Worm (Caenorhabditis elegans) whole organism, young adult: ENCODE data around the gene F09E5.12.
A peak's percentile ranks its signal among the peaks of the same experiment; 100 is the strongest.

Source experiments
- B0019.2 ChIP-seq: fragments of 200-800 bp; sonication (Bioruptor generic); conservative IDR thresholded peaks from 2 replicates; pipeline ENCODE4 v1.3.6; 2022; ENCODE audit warnings: missing genetic modification reagents, missing genetic modification characterization, missing compliant biosample characterization
- C17E4.6 ChIP-seq: fragments of 200-800 bp; sonication (Bioruptor generic); IDR thresholded peaks from 2 replicates; pipeline ENCODE4 v1.3.6; 2022; ENCODE audit warnings: missing genetic modification reagents, missing genetic modification characterization, missing compliant biosample characterization
- F10E7.11 ChIP-seq: sonication (generic microtip); optimal IDR thresholded peaks from 2 replicates; lab custom pipeline; 2017; ENCODE audit warnings: mild to moderate bottlenecking, missing genetic modification characterization, moderate library complexity, missing compliant biosample characterization
- F33H1.4 ChIP-seq: fragments of 200-800 bp; sonication (Bioruptor generic); IDR thresholded peaks from 2 replicates; pipeline ENCODE4 v1.3.6; 2022; ENCODE audit warnings: missing genetic modification reagents, missing genetic modification characterization, missing compliant biosample characterization
- F37B4.10 ChIP-seq: fragments of 200-800 bp; sonication (Bioruptor generic); IDR thresholded peaks from 2 replicates; pipeline ENCODE4 v1.3.6; 2022; ENCODE audit warnings: missing genetic modification characterization, missing compliant biosample characterization
- K11D2.4 ChIP-seq: fragments of 200-800 bp; sonication (Bioruptor generic); IDR thresholded peaks from 2 replicates; pipeline ENCODE4 v1.3.6; 2022; ENCODE audit warnings: missing genetic modification reagents, missing genetic modification characterization, missing compliant biosample characterization
- T07F8.4 ChIP-seq: sonication (generic microtip); optimal IDR thresholded peaks from 2 replicates; lab custom pipeline; 2016; ENCODE audit warnings: mild to moderate bottlenecking, missing genetic modification characterization, moderate library complexity, missing compliant biosample characterization
- Y53G8AR.9 ChIP-seq: fragments of 200-800 bp; sonication (Bioruptor generic); conservative IDR thresholded peaks from 2 replicates; pipeline ENCODE4 v1.3.6; 2022; ENCODE audit warnings: missing genetic modification reagents, missing genetic modification characterization, missing compliant biosample characterization
- aptf-2 ChIP-seq: fragments of 200-800 bp; sonication (Bioruptor generic); conservative IDR thresholded peaks from 2 replicates; pipeline ENCODE4 v1.3.6; 2022; ENCODE audit warnings: missing genetic modification reagents, missing genetic modification characterization, missing compliant biosample characterization
- atf-7 ChIP-seq: sonication (generic microtip); optimal IDR thresholded peaks from 2 replicates; lab custom pipeline; 2017; ENCODE audit warnings: mild to moderate bottlenecking, missing genetic modification characterization, missing compliant biosample characterization
- attf-6 ChIP-seq: fragments of 200-800 bp; sonication (Bioruptor generic); IDR thresholded peaks from 2 replicates; pipeline ENCODE4 v1.3.6; 2022; ENCODE audit warnings: missing genetic modification reagents, missing genetic modification characterization, missing compliant biosample characterization
- bed-2 ChIP-seq: fragments of 200-800 bp; sonication (Bioruptor generic); IDR thresholded peaks from 2 replicates; pipeline ENCODE4 v1.3.6; 2022; ENCODE audit warnings: missing genetic modification reagents, missing genetic modification characterization, missing compliant biosample characterization
- cebp-1 ChIP-seq, 2 experiments: fragments of 200-800 bp in 1 of 2; sonication (Bioruptor generic) in 1 of 2; sonication (generic microtip) in 1 of 2; IDR thresholded peaks in 1 of 2; optimal IDR thresholded peaks in 1 of 2; 2 replicates each; pipeline versions ENCODE4 v1.3.6 to Lab custom; 2017 to 2022; ENCODE audit warnings: missing compliant biosample characterization in 2 of 2, missing genetic modification characterization in 2 of 2, mild to moderate bottlenecking in 1 of 2, missing genetic modification reagents in 1 of 2, moderate library complexity in 1 of 2
- ceh-100 ChIP-seq: fragments of 200-800 bp; sonication (Bioruptor generic); IDR thresholded peaks from 2 replicates; pipeline ENCODE4 v1.3.6; 2022; ENCODE audit warnings: missing genetic modification reagents, missing genetic modification characterization, missing compliant biosample characterization
- ceh-27 ChIP-seq: fragments of 200-800 bp; sonication (Bioruptor generic); optimal IDR thresholded peaks from 2 replicates; lab custom pipeline; 2018; ENCODE audit warnings: mild to moderate bottlenecking, missing genetic modification characterization, moderate library complexity, missing compliant biosample characterization
- ceh-58 ChIP-seq: fragments of 200-800 bp; sonication (Bioruptor generic); IDR thresholded peaks from 2 replicates; pipeline ENCODE4 v1.3.6; 2022; ENCODE audit warnings: missing genetic modification characterization, missing compliant biosample characterization
- chd-7 ChIP-seq: sonication (generic microtip); optimal IDR thresholded peaks from 2 replicates; lab custom pipeline; 2016; ENCODE audit warnings: mild to moderate bottlenecking, missing genetic modification characterization, moderate library complexity, missing compliant biosample characterization
- ets-4 ChIP-seq: fragments of 200-800 bp; sonication (Bioruptor generic); optimal IDR thresholded peaks from 2 replicates; lab custom pipeline; 2018; ENCODE audit warnings: mild to moderate bottlenecking, missing genetic modification characterization, missing compliant biosample characterization
- lag-1 ChIP-seq: fragments of 200-800 bp; sonication (Bioruptor generic); IDR thresholded peaks from 2 replicates; pipeline ENCODE4 v1.3.6; 2022; ENCODE audit warnings: missing genetic modification reagents, missing genetic modification characterization, missing compliant biosample characterization
- lin-35 ChIP-seq, 3 experiments: fragments of 150-350 bp in 2 of 3; sonication (generic microtip) in 1 of 3; optimal IDR thresholded peaks; 2 replicates each; lab custom pipeline; 2014 to 2018; ENCODE audit warnings: missing biosample characterization in 3 of 3, missing genetic modification characterization in 3 of 3, missing genetic modification reagents in 3 of 3
- lir-1 ChIP-seq: fragments of 200-800 bp; sonication (Bioruptor generic); conservative IDR thresholded peaks from 2 replicates; pipeline ENCODE4 v1.3.6; 2022; ENCODE audit warnings: missing genetic modification reagents, missing genetic modification characterization, missing compliant biosample characterization
- madf-10 ChIP-seq: sonication (generic microtip); optimal IDR thresholded peaks from 2 replicates; lab custom pipeline; 2016; ENCODE audit warnings: mild to moderate bottlenecking, missing genetic modification characterization, missing compliant biosample characterization
- nfya-2 ChIP-seq: fragments of 200-800 bp; sonication (Bioruptor generic); IDR thresholded peaks from 2 replicates; pipeline ENCODE4 v1.3.6; 2022; ENCODE audit warnings: missing genetic modification reagents, missing genetic modification characterization, missing compliant biosample characterization
- nfyb-1 ChIP-seq: fragments of 200-800 bp; sonication (Bioruptor generic); IDR thresholded peaks from 2 replicates; pipeline ENCODE4 v1.3.6; 2022; ENCODE audit warnings: missing genetic modification reagents, missing genetic modification characterization, missing compliant biosample characterization
- rcor-1 ChIP-seq: fragments of 200-800 bp; sonication (Bioruptor generic); IDR thresholded peaks from 2 replicates; pipeline ENCODE4 v1.3.6; 2022; ENCODE audit warnings: missing genetic modification reagents, missing genetic modification characterization, missing compliant biosample characterization
- rec-8 ChIP-seq, 2 experiments: sonication (generic microtip); optimal IDR thresholded peaks; 2 replicates each; lab custom pipeline; 2016; ENCODE audit warnings: mild to moderate bottlenecking in 2 of 2, missing genetic modification characterization in 2 of 2, missing genetic modification reagents in 2 of 2, missing genotype in 2 of 2, missing biosample characterization in 1 of 2, missing compliant biosample characterization in 1 of 2, moderate library complexity in 1 of 2
- repo-1 ChIP-seq: sonication (generic microtip); optimal IDR thresholded peaks from 2 replicates; lab custom pipeline; 2017; ENCODE audit warnings: mild to moderate bottlenecking, missing genetic modification characterization, missing compliant biosample characterization
- sdz-38 ChIP-seq: sonication (generic microtip); optimal IDR thresholded peaks from 2 replicates; lab custom pipeline; 2016; ENCODE audit warnings: missing genotype, missing genetic modification characterization, missing compliant biosample characterization
- snpc-3.4 ChIP-seq: sonication (generic microtip); optimal IDR thresholded peaks from 2 replicates; lab custom pipeline; 2017; ENCODE audit warnings: missing genetic modification characterization, mild to moderate bottlenecking, missing compliant biosample characterization, antibody characterized with exemption, moderate library complexity, missing genotype, missing genetic modification reagents
- unc-130 ChIP-seq: sonication (generic microtip); optimal IDR thresholded peaks from 2 replicates; lab custom pipeline; 2016; ENCODE audit warnings: missing genetic modification reagents, missing genetic modification characterization, missing compliant biosample characterization
- unc-62 ChIP-seq: fragments of 150-350 bp; optimal IDR thresholded peaks from 2 replicates; lab custom pipeline; 2014; ENCODE audit warnings: missing biosample characterization, missing genetic modification reagents, missing genetic modification characterization
- zfh-2 ChIP-seq: fragments of 200-800 bp; sonication (Bioruptor generic); conservative IDR thresholded peaks from 2 replicates; pipeline ENCODE4 v1.3.6; 2022; ENCODE audit warnings: missing genetic modification reagents, missing genetic modification characterization, missing compliant biosample characterization
- zim-3 ChIP-seq: sonication (generic microtip); optimal IDR thresholded peaks from 2 replicates; lab custom pipeline; 2017; ENCODE audit warnings: mild to moderate bottlenecking, missing genetic modification characterization, moderate library complexity, missing compliant biosample characterization
- ztf-22 ChIP-seq: fragments of 200-800 bp; sonication (Bioruptor generic); optimal IDR thresholded peaks from 2 replicates; lab custom pipeline; 2018; ENCODE audit warnings: mild to moderate bottlenecking, missing genetic modification characterization, moderate library complexity, missing compliant biosample characterization
- ztf-26 ChIP-seq: sonication (generic microtip); optimal IDR thresholded peaks from 2 replicates; lab custom pipeline; 2017; ENCODE audit warnings: missing genetic modification characterization, missing compliant biosample characterization

The F09E5.12 gene

ce11 chrII:5335370-5336034 is 35.0 kb downstream of the F09E5.12 start:
- TF ChIP-seq chd-7 (tag; lab: Kevin White, UChicago), result peak; percentile 15
- no peak for TF ChIP-seq ets-4 (GFP tag; lab: Kevin White, UChicago)
- TF ChIP-seq rcor-1 (GFP tag; lab: Robert Waterston, UW), result no peak
- no peak for TF ChIP-seq nfya-2 (GFP tag; lab: Robert Waterston, UW)

- no peak for TF ChIP-seq cebp-1 (GFP tag; IDR thresholded peaks at IDR 0.05; lab: Robert Waterston, UW)
- TF ChIP-seq cebp-1 (tag; optimal IDR thresholded peaks at IDR 0.05; lab: Kevin White, UChicago), result no peak
- no peak for TF ChIP-seq K11D2.4
- no peak for TF ChIP-seq attf-6 (GFP tag; lab: Robert Waterston, UW)
- TF ChIP-seq C17E4.6 (GFP tag; lab: Robert Waterston, UW), result no peak
- TF ChIP-seq madf-10 (tag; lab: Kevin White, UChicago), result no peak
- TF ChIP-seq ceh-27 (GFP tag; lab: Kevin White, UChicago), result no peak
- no peak for TF ChIP-seq bed-2 (GFP tag; lab: Robert Waterston, UW)
- no peak for TF ChIP-seq F33H1.4 (GFP tag; lab: Robert Waterston, UW)
- TF ChIP-seq, all 124 proteins: peak for 0
These were observed 35.9 kb downstream of the F09E5.12 start for ce11 chrII:5334628-5335027.

- no peak for TF ChIP-seq C17E4.6 (GFP tag; lab: Robert Waterston, UW)
- no peak for TF ChIP-seq atf-7
- no peak for TF ChIP-seq lag-1
- TF ChIP-seq snpc-3.4 (tag; lab: Kevin White, UChicago), result peak; percentile 38
- TF ChIP-seq, all 124 proteins: peak for 1
These were observed 36.7 kb downstream of the F09E5.12 start for ce11 chrII:5333729-5334255.

- TF ChIP-seq cebp-1 (GFP tag; IDR thresholded peaks at IDR 0.05; lab: Robert Waterston, UW), result no peak
- peak; percentile 28 for TF ChIP-seq cebp-1 (tag; optimal IDR thresholded peaks at IDR 0.05; lab: Kevin White, UChicago)
- TF ChIP-seq F37B4.10 (GFP tag; lab: Robert Waterston, UW), result no peak
- TF ChIP-seq nfyb-1 (GFP tag; lab: Robert Waterston, UW), result 0 out of 2 replicates have a peak, but pooled peaks have one; percentile 12
- TF ChIP-seq T07F8.4 (tag; lab: Kevin White, UChicago), result no peak
These were observed 38.0 kb downstream of the F09E5.12 start for ce11 chrII:5332345-5333124.

ce11 chrII:5331677-5332303 is 38.8 kb downstream of the F09E5.12 start:
- TF ChIP-seq unc-62 (GFP tag; lab: Kevin White, UChicago) (no peak), repo-1 (tag; lab: Kevin White, UChicago) (peak; percentile 18), zim-3 (tag; lab: Kevin White, UChicago) (peak; percentile 3), ceh-100 (GFP tag; lab: Robert Waterston, UW) (no peak)

ce11 chrII:5330206-5330686 is 40.3 kb downstream of the F09E5.12 start:
- TF ChIP-seq ceh-58 (GFP tag; lab: Robert Waterston, UW) (no peak), sdz-38 (tag; lab: Kevin White, UChicago) (no peak), rec-8 (tag; optimal IDR thresholded peaks at IDR 0.05; lab: Kevin White, UChicago) (no peak), aptf-2 (GFP tag; lab: Robert Waterston, UW) (no peak), ztf-26 (tag; lab: Kevin White, UChicago) (peak; percentile 67), zfh-2 (0 out of 2 replicates have a peak, but pooled peaks have one; percentile 9), F10E7.11 (no peak), unc-130 (GFP tag; lab: Kevin White, UChicago) (no peak), Y53G8AR.9 (GFP tag; lab: Robert Waterston, UW) (no peak), lin-35 (GFP tag; optimal IDR thresholded peaks at IDR 0.05; lab: Kevin White, UChicago) (peak in 1 of 3 experiments; percentile 18), lir-1 (no peak; the same call in 1 of the 2 replicates), ztf-22 (GFP tag; lab: Kevin White, UChicago) (peak; percentile 25), ets-4 (GFP tag; lab: Kevin White, UChicago) (peak; percentile 33), B0019.2 (GFP tag; lab: Robert Waterston, UW) (no peak)
